Fruit fly (Drosophila melanogaster): ENCODE data around the gene Kdm5.

Kdm5 gene

DNA sequence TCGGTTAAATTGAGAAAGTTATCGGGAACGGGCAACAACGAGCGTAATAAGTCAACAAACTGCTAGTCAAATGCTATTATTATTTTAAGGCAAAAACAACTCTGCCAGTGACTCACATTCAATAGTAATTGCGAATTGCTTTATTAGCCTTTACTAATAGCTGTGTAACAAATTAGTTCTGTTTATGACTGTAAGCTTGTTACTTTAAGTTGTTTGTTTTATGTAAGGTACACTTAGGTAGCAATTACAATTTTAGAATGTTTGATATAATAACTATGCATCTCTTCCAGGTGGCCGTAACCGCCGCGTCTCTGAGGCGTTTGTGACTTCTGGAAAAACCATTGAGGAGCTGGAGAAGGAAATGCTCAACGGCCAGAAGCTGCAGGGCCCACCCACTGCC lies 52.6 kb downstream of the Kdm5 start:
- TF ChIP-seq Sp1 (GFP tag; optimal IDR thresholded peaks at IDR 0.05) (no peak), CG32264 (GFP tag; optimal IDR thresholded peaks at IDR 0.05) (no peak), foxo (GFP tag; optimal IDR thresholded peaks at IDR 0.05) (no peak), HLH106 (tag; optimal IDR thresholded peaks at IDR 0.05) (no peak), sage (GFP tag; optimal IDR thresholded peaks at IDR 0.05) (no peak), GATAd (GFP tag; optimal IDR thresholded peaks at IDR 0.05) (no peak), dl (GFP tag; optimal IDR thresholded peaks at IDR 0.05; ENCODE audit: insufficient read depth in 1 of 2, partially characterized antibody in 2 of 2) (no peak), lola (GFP tag; optimal IDR thresholded peaks at IDR 0.05) (no peak), OdsH (GFP tag; optimal IDR thresholded peaks at IDR 0.05) (no peak), pan (optimal IDR thresholded peaks at IDR 0.05) (no peak), jim (GFP tag; optimal IDR thresholded peaks at IDR 0.05) (no peak), CG9705 (GFP tag; optimal IDR thresholded peaks at IDR 0.05) (no peak), Vsx2 (GFP tag; optimal IDR thresholded peaks at IDR 0.05; ENCODE audit: partially characterized antibody) (no peak), Dfd (GFP tag; optimal IDR thresholded peaks at IDR 0.05) (no peak), Abd-B (GFP tag; optimal IDR thresholded peaks at IDR 0.05) (no peak), rgr (GFP tag; optimal IDR thresholded peaks at IDR 0.05) (no peak), Mio (GFP tag; optimal IDR thresholded peaks at IDR 0.05) (no peak), psq (GFP tag; optimal IDR thresholded peaks at IDR 0.05) (no peak), CrebA (GFP tag; optimal IDR thresholded peaks at IDR 0.05; ENCODE audit: borderline replicate concordance) (no peak)

- TF ChIP-seq Mio (GFP tag; optimal IDR thresholded peaks at IDR 0.05) (no peak), Dfd (GFP tag; optimal IDR thresholded peaks at IDR 0.05) (no peak), Jra (GFP tag; optimal IDR thresholded peaks at IDR 0.05) (no peak), sv (GFP tag; optimal IDR thresholded peaks at IDR 0.05) (no peak), Hr78 (GFP tag; optimal IDR thresholded peaks at IDR 0.05) (no peak), dsf (GFP tag; optimal IDR thresholded peaks at IDR 0.05; ENCODE audit: borderline replicate concordance) (no peak), dl (GFP tag; optimal IDR thresholded peaks at IDR 0.05; ENCODE audit: insufficient read depth in 1 of 2, partially characterized antibody in 2 of 2) (no peak), CG32264 (GFP tag; optimal IDR thresholded peaks at IDR 0.05) (no peak), CrebA (GFP tag; optimal IDR thresholded peaks at IDR 0.05; ENCODE audit: borderline replicate concordance) (no peak), br (GFP tag; optimal IDR thresholded peaks at IDR 0.05) (no peak), pan (optimal IDR thresholded peaks at IDR 0.05) (no peak), OdsH (GFP tag; optimal IDR thresholded peaks at IDR 0.05) (no peak), N (GFP tag; optimal IDR thresholded peaks at IDR 0.05) (no peak), sage (GFP tag; optimal IDR thresholded peaks at IDR 0.05) (no peak), h (GFP tag; optimal IDR thresholded peaks at IDR 0.05) (no peak)
Observed at dm6 chr2L:5945651-5946547, 53.4 kb downstream of the Kdm5 start.

- TF ChIP-seq OdsH (GFP tag; optimal IDR thresholded peaks at IDR 0.05) (no peak), br (GFP tag; optimal IDR thresholded peaks at IDR 0.05) (no peak), Jra (GFP tag; optimal IDR thresholded peaks at IDR 0.05) (no peak), pan (optimal IDR thresholded peaks at IDR 0.05) (no peak), N (GFP tag; optimal IDR thresholded peaks at IDR 0.05) (no peak), CG9705 (GFP tag; optimal IDR thresholded peaks at IDR 0.05) (no peak), foxo (GFP tag; optimal IDR thresholded peaks at IDR 0.05) (no peak), CG32264 (GFP tag; optimal IDR thresholded peaks at IDR 0.05) (no peak), Hr78 (GFP tag; optimal IDR thresholded peaks at IDR 0.05) (no peak), Myc (optimal IDR thresholded peaks at IDR 0.05) (no peak), CrebA (GFP tag; optimal IDR thresholded peaks at IDR 0.05; ENCODE audit: borderline replicate concordance) (no peak), brk (GFP tag; optimal IDR thresholded peaks at IDR 0.05) (no peak), lola (GFP tag; optimal IDR thresholded peaks at IDR 0.05) (no peak), HLH106 (tag; optimal IDR thresholded peaks at IDR 0.05) (no peak), dsf (GFP tag; optimal IDR thresholded peaks at IDR 0.05; ENCODE audit: borderline replicate concordance) (no peak), GATAd (GFP tag; optimal IDR thresholded peaks at IDR 0.05) (no peak), woc (GFP tag; optimal IDR thresholded peaks at IDR 0.05) (no peak), dl (GFP tag; optimal IDR thresholded peaks at IDR 0.05; ENCODE audit: insufficient read depth in 1 of 2, partially characterized antibody in 2 of 2) (peak; percentile 73 to 84), Rel (GFP tag; optimal IDR thresholded peaks at IDR 0.05) (no peak), Rel (tag; optimal IDR thresholded peaks at IDR 0.05) (peak; percentile 80), Hnf4 (GFP tag; optimal IDR thresholded peaks at IDR 0.05) (no peak), Abd-B (GFP tag; optimal IDR thresholded peaks at IDR 0.05) (no peak), sage (GFP tag; optimal IDR thresholded peaks at IDR 0.05) (no peak), h (GFP tag; optimal IDR thresholded peaks at IDR 0.05) (peak; percentile 72), dmrt93B (GFP tag; optimal IDR thresholded peaks at IDR 0.05) (no peak), Mio (GFP tag; optimal IDR thresholded peaks at IDR 0.05) (no peak), tai (GFP tag; optimal IDR thresholded peaks at IDR 0.05) (no peak), rgr (GFP tag; optimal IDR thresholded peaks at IDR 0.05) (no peak), ey (GFP tag; optimal IDR thresholded peaks at IDR 0.05) (no peak), fru (GFP tag; optimal IDR thresholded peaks at IDR 0.05) (no peak), Vsx2 (GFP tag; optimal IDR thresholded peaks at IDR 0.05; ENCODE audit: partially characterized antibody) (peak; percentile 42), sv (GFP tag; optimal IDR thresholded peaks at IDR 0.05) (no peak), jim (GFP tag; optimal IDR thresholded peaks at IDR 0.05) (no peak), usp (GFP tag; optimal IDR thresholded peaks at IDR 0.05) (no peak), Sp1 (GFP tag; optimal IDR thresholded peaks at IDR 0.05) (no peak), Dif (GFP tag; optimal IDR thresholded peaks at IDR 0.05; ENCODE audit: partially characterized antibody) (peak; percentile 75)
Observed at dm6 chr2L:5944305-5945282, 54.7 kb downstream of the Kdm5 start.
